Fruit fly (Drosophila melanogaster) whole organism, wandering third instar larva: ENCODE measurements around the gene CG13898.
A peak's percentile ranks its signal among the peaks of the same experiment; 100 is the strongest.

Experiments used
- CG9705 ChIP-seq: fragments of 200-800 bp; sonication (Bioruptor generic); optimal IDR thresholded peaks from 2 replicates; lab custom pipeline; 2018; ENCODE audit warnings: missing biosample characterization, mild to moderate bottlenecking, missing genetic modification characterization
- Dfd ChIP-seq: fragments of >200 bp; optimal IDR thresholded peaks from 2 replicates; lab custom pipeline; 2017; ENCODE audit warnings: missing biosample characterization, missing genetic modification characterization
- Dif ChIP-seq: fragments of 200-275, 200-300 bp; sonication (Bioruptor generic); optimal IDR thresholded peaks from 2 replicates; lab custom pipeline; 2018; ENCODE audit warnings: missing biosample characterization, missing genetic modification characterization; ENCODE audit not compliant: partially characterized antibody
- GATAd ChIP-seq: sonication (Bioruptor generic); optimal IDR thresholded peaks from 2 replicates; lab custom pipeline; 2016; ENCODE audit warnings: missing biosample characterization, missing genetic modification characterization
- HLH106 ChIP-seq: fragments of 200-800 bp; optimal IDR thresholded peaks from 3 replicates; lab custom pipeline; 2019; ENCODE audit warnings: missing biosample characterization, mild to moderate bottlenecking, missing genetic modification characterization, moderate library complexity
- Jra ChIP-seq: sonication (Bioruptor generic); optimal IDR thresholded peaks from 2 replicates; lab custom pipeline; 2016; ENCODE audit warnings: missing biosample characterization, missing genetic modification characterization
- Mio ChIP-seq: sonication (Bioruptor generic); optimal IDR thresholded peaks from 2 replicates; lab custom pipeline; 2016; ENCODE audit warnings: missing biosample characterization, missing genetic modification characterization
- Myc ChIP-seq: fragments of >200 bp; optimal IDR thresholded peaks from 2 replicates; lab custom pipeline; 2017
- N ChIP-seq: fragments of >200 bp; optimal IDR thresholded peaks from 2 replicates; lab custom pipeline; 2018; ENCODE audit warnings: missing biosample characterization, missing external identifiers, missing genetic modification characterization
- OdsH ChIP-seq: fragments of 200-800 bp; sonication (Bioruptor generic); optimal IDR thresholded peaks from 2 replicates; lab custom pipeline; 2016; ENCODE audit warnings: missing biosample characterization, mild to moderate bottlenecking, missing genetic modification characterization
- Rel ChIP-seq, 2 experiments: fragments of 200-800 bp; sonication (Bioruptor generic) in 1 of 2; optimal IDR thresholded peaks; 2 replicates in 1 of 2; 3 replicates in 1 of 2; lab custom pipeline; 2016 to 2019; ENCODE audit warnings: mild to moderate bottlenecking in 2 of 2, missing biosample characterization in 2 of 2, missing genetic modification characterization in 2 of 2, moderate library complexity in 1 of 2
- Sp1 ChIP-seq: fragments of 200-800 bp; sonication (Bioruptor generic); optimal IDR thresholded peaks from 3 replicates; lab custom pipeline; 2019; ENCODE audit warnings: missing biosample characterization, mild to moderate bottlenecking, missing genetic modification characterization, moderate library complexity
- Vsx2 ChIP-seq: fragments of 200-300, 225-300 bp; sonication (Bioruptor generic); optimal IDR thresholded peaks from 2 replicates; lab custom pipeline; 2018; ENCODE audit warnings: missing biosample characterization, missing genetic modification characterization; ENCODE audit not compliant: partially characterized antibody
- brk ChIP-seq: fragments of 200-800 bp; sonication (Bioruptor generic); optimal IDR thresholded peaks from 2 replicates; lab custom pipeline; 2016; ENCODE audit warnings: missing biosample characterization, mild to moderate bottlenecking, missing genetic modification characterization
- dl ChIP-seq, 2 experiments: fragments of 175-275, 200-275 bp in 1 of 2; fragments of 200-275 bp in 1 of 2; sonication (Bioruptor generic); optimal IDR thresholded peaks; lab custom pipeline; 2018; ENCODE audit warnings: mild to moderate bottlenecking in 2 of 2, missing biosample characterization in 2 of 2, missing genetic modification characterization in 2 of 2, moderate library complexity in 2 of 2; ENCODE audit not compliant: partially characterized antibody in 2 of 2, insufficient read depth in 1 of 2
- dmrt93B ChIP-seq: fragments of 200-800 bp; sonication (Bioruptor generic); optimal IDR thresholded peaks from 2 replicates; lab custom pipeline; 2018; ENCODE audit warnings: missing biosample characterization, mild to moderate bottlenecking, missing genetic modification characterization
- dsf ChIP-seq: sonication (Bioruptor generic); optimal IDR thresholded peaks from 2 replicates; lab custom pipeline; 2016; ENCODE audit warnings: missing biosample characterization, missing genetic modification characterization, borderline replicate concordance
- ey ChIP-seq: fragments of 200-800 bp; sonication (Bioruptor generic); optimal IDR thresholded peaks from 2 replicates; lab custom pipeline; 2016; ENCODE audit warnings: missing biosample characterization, missing genetic modification characterization
- foxo ChIP-seq, 2 experiments: fragments of 200-800 bp; sonication (Bioruptor generic); optimal IDR thresholded peaks; 2 replicates in 1 of 2; 3 replicates in 1 of 2; lab custom pipeline; 2016 to 2017; ENCODE audit warnings: missing biosample characterization in 2 of 2, missing genetic modification characterization in 2 of 2
- fru ChIP-seq: fragments of 200-800 bp; sonication (Bioruptor generic); optimal IDR thresholded peaks from 3 replicates; lab custom pipeline; 2016; ENCODE audit warnings: missing biosample characterization, mild to moderate bottlenecking, missing genetic modification characterization
- jim ChIP-seq: fragments of 175-275, 200-325 bp; sonication (Bioruptor generic); optimal IDR thresholded peaks from 2 replicates; lab custom pipeline; 2016; ENCODE audit warnings: missing biosample characterization, mild to moderate bottlenecking, missing genetic modification characterization
- lola ChIP-seq: fragments of >200 bp; optimal IDR thresholded peaks from 2 replicates; lab custom pipeline; 2017; ENCODE audit warnings: missing biosample characterization, missing genetic modification characterization
- psq ChIP-seq: fragments of 200-800 bp; sonication (Bioruptor generic); optimal IDR thresholded peaks from 3 replicates; lab custom pipeline; 2017; ENCODE audit warnings: missing biosample characterization, mild to moderate bottlenecking, missing genetic modification characterization, moderate library complexity
- sage ChIP-seq: fragments of 200-800 bp; sonication (Bioruptor generic); optimal IDR thresholded peaks from 2 replicates; lab custom pipeline; 2016; ENCODE audit warnings: missing biosample characterization, mild to moderate bottlenecking, missing genetic modification characterization
- tai ChIP-seq: sonication (Bioruptor generic); optimal IDR thresholded peaks from 2 replicates; lab custom pipeline; 2016; ENCODE audit warnings: missing biosample characterization, missing genetic modification characterization
- usp ChIP-seq: fragments of >200 bp; optimal IDR thresholded peaks from 2 replicates; lab custom pipeline; 2017; ENCODE audit warnings: missing biosample characterization, missing genetic modification characterization

Gene CG13898

dm6 chr3L:770157-770672, 33.6 kb downstream of the CG13898 start:
- TF ChIP-seq tai (GFP tag; lab: Kevin White, UChicago) (no peak), usp (no peak), Jra (GFP tag; lab: Kevin White, UChicago) (no peak), HLH106 (tag; lab: Kevin White, UChicago) (no peak), foxo (GFP tag; optimal IDR thresholded peaks at IDR 0.05; lab: Kevin White, UChicago) (no peak)

dm6 chr3L:769107-769678, 34.7 kb downstream of the CG13898 start:
- peak in 1 of 2 experiments; percentile 32 for TF ChIP-seq foxo (GFP tag; optimal IDR thresholded peaks at IDR 0.05; lab: Kevin White, UChicago)
- no peak for TF ChIP-seq Dfd (GFP tag; lab: Kevin White, UChicago)
- TF ChIP-seq dl (GFP tag; optimal IDR thresholded peaks at IDR 0.05; lab: Kevin White, UChicago; ENCODE audit: insufficient read depth in 1 of 2, partially characterized antibody in 2 of 2), result peak; percentile 39 to 60
- no peak for TF ChIP-seq Rel (GFP tag; optimal IDR thresholded peaks at IDR 0.05; lab: Kevin White, UChicago)
- peak; percentile 30 for TF ChIP-seq Rel (tag; optimal IDR thresholded peaks at IDR 0.05; lab: Kevin White, UChicago)
- peak; percentile 75 for TF ChIP-seq Dif
- no peak for TF ChIP-seq fru (GFP tag; lab: Kevin White, UChicago)
- TF ChIP-seq brk, result peak; percentile 54

dm6 chr3L:767701-768100, 36.1 kb downstream of the CG13898 start:
- TF ChIP-seq Myc (lab: Kevin White, UChicago), result no peak
- TF ChIP-seq CG9705 (GFP tag; lab: Kevin White, UChicago), result no peak
- no peak for TF ChIP-seq dmrt93B (GFP tag; lab: Kevin White, UChicago)
- TF ChIP-seq Vsx2 (GFP tag; lab: Kevin White, UChicago), result no peak
- no peak for TF ChIP-seq GATAd (GFP tag; lab: Kevin White, UChicago)
- TF ChIP-seq Sp1 (GFP tag; lab: Kevin White, UChicago), result no peak
- no peak for TF ChIP-seq lola (GFP tag; lab: Kevin White, UChicago)
- no peak for TF ChIP-seq jim (GFP tag; lab: Kevin White, UChicago)
- no peak for TF ChIP-seq ey (GFP tag; lab: Kevin White, UChicago)
- no peak for TF ChIP-seq OdsH (GFP tag; lab: Kevin White, UChicago)
- no peak for TF ChIP-seq sage (GFP tag; lab: Kevin White, UChicago)
- no peak for TF ChIP-seq tai (GFP tag; lab: Kevin White, UChicago)
- no peak for TF ChIP-seq psq (GFP tag; lab: Kevin White, UChicago)
- no peak for TF ChIP-seq Rel (GFP tag; optimal IDR thresholded peaks at IDR 0.05; lab: Kevin White, UChicago)
- TF ChIP-seq Rel (tag; optimal IDR thresholded peaks at IDR 0.05; lab: Kevin White, UChicago), result no peak

dm6 chr3L:766884-767283, 37.0 kb downstream of the CG13898 start:
- TF ChIP-seq OdsH (GFP tag; lab: Kevin White, UChicago), result no peak
- no peak for TF ChIP-seq lola (GFP tag; lab: Kevin White, UChicago)
- no peak for TF ChIP-seq foxo (GFP tag; optimal IDR thresholded peaks at IDR 0.05; lab: Kevin White, UChicago)
- TF ChIP-seq jim (GFP tag; lab: Kevin White, UChicago), result no peak
- TF ChIP-seq dl (GFP tag; optimal IDR thresholded peaks at IDR 0.05; lab: Kevin White, UChicago; ENCODE audit: insufficient read depth in 1 of 2, partially characterized antibody in 2 of 2), result no peak
- no peak for TF ChIP-seq Mio (GFP tag; lab: Kevin White, UChicago)
- TF ChIP-seq usp, result no peak
- TF ChIP-seq fru (GFP tag; lab: Kevin White, UChicago), result no peak
- TF ChIP-seq dsf (GFP tag; lab: Kevin White, UChicago), result no peak
- TF ChIP-seq ey (GFP tag; lab: Kevin White, UChicago), result no peak

dm6 chr3L:766293-766664, 37.6 kb downstream of the CG13898 start:
- TF ChIP-seq HLH106 (tag; lab: Kevin White, UChicago), result peak; percentile 4
- TF ChIP-seq fru (GFP tag; lab: Kevin White, UChicago), result no peak
- no peak for TF ChIP-seq N (GFP tag; lab: Kevin White, UChicago)
- no peak for TF ChIP-seq Rel (GFP tag; optimal IDR thresholded peaks at IDR 0.05; lab: Kevin White, UChicago)
- TF ChIP-seq Rel (tag; optimal IDR thresholded peaks at IDR 0.05; lab: Kevin White, UChicago), result peak; percentile 22
